Fruit fly (Drosophila melanogaster): ENCODE data around the gene CG7322.

CG7322 gene

DNA sequence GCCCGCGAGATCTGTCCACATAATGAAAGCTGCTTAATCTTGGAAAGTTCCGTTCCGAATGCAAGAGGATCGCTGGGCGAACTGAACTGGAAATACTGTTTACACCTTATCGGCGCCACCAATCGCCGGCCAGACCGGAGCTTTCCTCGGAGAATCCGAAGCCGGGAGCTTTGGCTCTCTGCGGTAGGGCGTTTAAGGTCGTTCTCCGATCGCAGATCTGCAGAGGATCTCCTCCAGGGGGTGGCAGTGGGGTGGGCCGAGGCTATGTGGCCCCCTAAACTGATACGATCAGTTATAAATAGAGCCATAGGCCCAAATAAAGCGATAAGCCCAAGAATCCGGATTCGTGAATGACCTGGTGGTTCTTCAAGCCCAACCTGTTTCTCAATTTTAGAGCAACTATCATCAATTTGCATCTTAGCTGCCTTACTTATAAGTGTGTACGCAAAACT lies at the start of gene CG7322:
TSS of gene CG7322 (minus strand) at position 402 of the 452 bp plus-strand sequence.
- TF ChIP-seq EcR (GFP tag; optimal IDR thresholded peaks at IDR 0.05) (peak; percentile 81), Ets98B (GFP tag; IDR thresholded peaks at IDR 0.05) (no peak)

DNA sequence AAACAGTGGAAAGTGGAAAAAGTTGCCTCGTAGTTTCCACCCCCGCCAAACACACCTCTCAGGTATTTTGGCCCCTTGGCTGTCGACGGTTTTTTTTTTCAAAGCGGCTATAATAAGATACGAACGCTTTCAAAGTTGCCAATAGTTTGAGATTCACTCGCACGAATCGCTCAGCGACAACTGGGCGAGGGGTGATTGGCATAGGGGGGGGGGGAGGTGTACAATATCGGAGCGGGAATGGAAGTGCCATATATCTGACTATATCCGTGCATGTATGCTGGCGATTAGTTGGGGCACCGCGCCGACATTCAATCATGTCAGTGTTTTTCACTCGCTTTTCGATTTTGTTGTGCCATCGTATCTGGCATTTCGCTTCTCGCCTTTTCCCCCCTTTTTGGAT lies 47.6 kb upstream of the CG7322 start:
- TF ChIP-seq CG12605 (GFP tag; IDR thresholded peaks at IDR 0.05) (no peak), gl (tag; optimal IDR thresholded peaks at IDR 0.05) (no peak), CG9948 (tag; optimal IDR thresholded peaks at IDR 0.05) (no peak), CG14655 (GFP tag; optimal IDR thresholded peaks at IDR 0.05) (no peak), Ets98B (GFP tag; IDR thresholded peaks at IDR 0.05) (no peak), Pif1B (GFP tag; optimal IDR thresholded peaks at IDR 0.05) (no peak), CG17806 (tag; optimal IDR thresholded peaks at IDR 0.05) (no peak), D1 (tag; optimal IDR thresholded peaks at IDR 0.05) (no peak)

DNA sequence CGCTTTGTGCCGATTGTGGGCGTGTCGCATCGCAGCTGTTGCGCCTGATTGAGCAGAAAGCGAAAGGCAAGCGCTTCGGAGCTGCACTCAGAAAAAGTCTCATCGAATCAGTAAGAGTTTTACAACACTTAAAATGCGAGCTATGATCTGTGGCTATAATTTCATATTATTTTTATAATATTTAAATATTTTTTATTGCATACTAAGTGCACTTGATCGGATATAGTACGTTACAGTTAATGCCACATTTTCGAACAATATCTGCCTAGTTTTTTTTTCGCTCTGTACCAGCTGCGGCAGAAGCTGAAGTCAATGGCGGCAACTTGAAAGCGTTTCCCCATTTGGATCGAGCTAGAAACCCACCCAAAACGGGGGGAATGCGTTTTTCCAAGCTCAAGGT lies 45.2 kb upstream of the CG7322 start:
- TF ChIP-seq CG8301 (tag; optimal IDR thresholded peaks at IDR 0.05) (no peak), fd96Ca (GFP tag; IDR thresholded peaks at IDR 0.05) (peak; percentile 11; the same call in 1 of the 3 replicates)

DNA sequence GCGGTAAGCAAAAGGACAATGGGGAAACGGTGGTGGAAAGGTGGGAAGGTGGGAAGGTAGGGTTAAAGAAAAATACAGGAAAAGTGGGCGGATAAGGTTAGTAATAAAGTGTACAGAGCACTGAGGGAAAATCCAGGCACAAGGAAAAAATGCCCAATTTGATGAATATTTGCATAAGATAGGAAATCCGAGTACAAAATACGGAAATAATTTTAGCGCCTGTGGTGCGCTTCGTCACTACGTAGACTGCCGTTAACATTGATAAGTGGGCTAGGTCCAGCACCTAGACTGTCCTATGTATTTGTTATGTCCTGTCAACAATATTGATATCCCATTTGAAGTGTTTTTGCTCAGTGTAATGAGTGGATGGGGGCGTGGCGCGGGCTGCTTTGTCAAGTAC lies 43.4 kb upstream of the CG7322 start:
- TF ChIP-seq Snoo (tag; optimal IDR thresholded peaks at IDR 0.05) = no peak

DNA sequence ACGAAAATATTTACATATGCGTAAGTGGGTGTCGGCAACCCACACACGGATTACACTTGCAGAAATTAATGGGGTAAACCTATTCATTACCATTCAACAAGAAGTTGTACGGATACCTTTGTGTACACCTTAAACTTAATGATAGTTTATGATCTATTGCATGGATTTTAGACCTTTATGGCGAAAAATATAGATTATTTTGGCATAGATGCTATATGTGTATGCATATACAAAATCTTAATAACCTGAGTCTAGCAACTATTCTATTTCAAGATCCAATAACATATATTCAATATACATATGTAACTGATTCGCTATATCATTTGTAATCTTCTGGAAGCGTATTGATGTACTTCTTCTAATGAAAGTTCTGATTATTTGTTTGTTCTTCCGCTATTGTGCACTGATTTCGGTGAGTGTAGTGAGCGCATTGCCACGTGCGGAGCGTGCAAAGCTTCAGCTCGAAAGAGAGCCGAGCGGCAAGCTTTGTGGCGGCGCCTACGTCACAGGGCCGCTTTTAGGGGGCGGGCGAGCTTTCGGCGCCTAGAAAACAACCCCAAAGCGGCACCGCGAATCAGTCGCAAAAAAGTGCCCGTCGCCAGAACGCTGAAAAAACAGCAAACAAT lies 42.4 kb upstream of the CG7322 start, which contains the start of gene CG7378:
TSS of gene CG7378 (plus strand) at position 576 of the 626 bp plus-strand sequence.
- TF ChIP-seq Pif1B (GFP tag; optimal IDR thresholded peaks at IDR 0.05) (no peak), CG10348 (GFP tag; IDR thresholded peaks at IDR 0.05) (no peak), rn (GFP tag; IDR thresholded peaks at IDR 0.05) (no peak), CG13204 (GFP tag; optimal IDR thresholded peaks at IDR 0.05) (no peak), EcR (GFP tag; optimal IDR thresholded peaks at IDR 0.05) (no peak), Snoo (tag; optimal IDR thresholded peaks at IDR 0.05) (no peak), CG34367 (tag; optimal IDR thresholded peaks at IDR 0.05) (no peak), CG8301 (tag; optimal IDR thresholded peaks at IDR 0.05) (no peak), CG15710 (tag; optimal IDR thresholded peaks at IDR 0.05) (no peak)

DNA sequence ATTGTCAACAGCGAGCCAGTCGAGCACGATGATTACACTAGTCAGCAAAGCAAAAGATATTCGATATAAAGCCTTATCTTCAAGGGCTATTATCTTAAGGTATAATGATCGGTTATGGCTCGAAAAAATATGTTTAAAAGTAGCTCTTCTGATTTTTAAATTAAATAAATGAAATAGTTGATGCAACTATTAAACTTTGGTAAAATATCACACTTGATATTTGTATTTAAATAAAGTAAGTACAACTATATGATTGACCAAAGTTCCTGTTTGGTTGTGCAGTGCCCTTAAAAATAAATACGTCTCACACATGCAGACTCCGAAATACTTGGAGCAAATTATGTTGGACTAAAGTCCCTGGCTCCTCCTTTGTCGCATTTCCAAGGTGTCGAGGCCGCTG lies 40.3 kb upstream of the CG7322 start:
- no peak for TF ChIP-seq CG32121 (GFP tag; IDR thresholded peaks at IDR 0.05)
- peak; percentile 0 for TF ChIP-seq CG17806 (tag; optimal IDR thresholded peaks at IDR 0.05)
- peak; percentile 31 for TF ChIP-seq CG8301 (tag; optimal IDR thresholded peaks at IDR 0.05)
- no peak for TF ChIP-seq Snoo (tag; optimal IDR thresholded peaks at IDR 0.05)
- TF ChIP-seq CG10348 (GFP tag; IDR thresholded peaks at IDR 0.05) = no peak
- no peak for TF ChIP-seq gl (tag; optimal IDR thresholded peaks at IDR 0.05)
- no peak for TF ChIP-seq Pif1A (GFP tag; optimal IDR thresholded peaks at IDR 0.05)
- TF ChIP-seq CG34367 (tag; optimal IDR thresholded peaks at IDR 0.05) = no peak
- TF ChIP-seq CG14655 (GFP tag; optimal IDR thresholded peaks at IDR 0.05) = peak; percentile 26
- peak; percentile 19 for TF ChIP-seq CG9948 (tag; optimal IDR thresholded peaks at IDR 0.05)
- no peak for TF ChIP-seq Pif1B (GFP tag; optimal IDR thresholded peaks at IDR 0.05)
- TF ChIP-seq CG4496 (GFP tag; IDR thresholded peaks at IDR 0.05) = no peak
- no peak for TF ChIP-seq D1 (tag; optimal IDR thresholded peaks at IDR 0.05)
- TF ChIP-seq EcR (GFP tag; optimal IDR thresholded peaks at IDR 0.05) = no peak
- peak; percentile 39 for TF ChIP-seq CG8159 (tag; optimal IDR thresholded peaks at IDR 0.05)
- no peak for TF ChIP-seq Ets98B (GFP tag; IDR thresholded peaks at IDR 0.05)
- no peak for TF ChIP-seq rn (GFP tag; IDR thresholded peaks at IDR 0.05)
- TF ChIP-seq fd96Ca (GFP tag; IDR thresholded peaks at IDR 0.05) = no peak
- no peak for TF ChIP-seq CG13204 (GFP tag; optimal IDR thresholded peaks at IDR 0.05)
- peak; percentile 24 for TF ChIP-seq CG15710 (tag; optimal IDR thresholded peaks at IDR 0.05)
- TF ChIP-seq CG12605 (GFP tag; IDR thresholded peaks at IDR 0.05) = no peak

DNA sequence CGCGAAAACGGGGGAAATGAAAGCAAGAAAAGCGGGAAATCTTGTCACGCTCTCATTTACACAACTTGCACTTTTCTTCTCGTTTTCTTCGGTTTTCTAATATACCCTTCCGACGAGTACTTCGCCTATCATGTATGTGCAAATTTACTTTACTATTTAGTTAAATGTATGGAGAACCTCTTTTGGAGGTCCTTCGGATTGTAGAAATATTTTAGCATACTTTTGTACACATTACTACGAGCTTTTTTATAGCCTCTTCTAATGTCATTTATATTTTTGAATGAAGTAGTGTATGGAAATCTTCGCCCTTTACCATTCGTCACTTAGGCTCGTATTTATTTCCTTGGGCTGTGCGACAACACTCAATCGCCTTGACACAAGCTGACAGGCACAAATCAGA lies 39.7 kb upstream of the CG7322 start:
- TF ChIP-seq CG4496 (GFP tag; IDR thresholded peaks at IDR 0.05) (no peak), fd96Ca (GFP tag; IDR thresholded peaks at IDR 0.05) (no peak)

DNA sequence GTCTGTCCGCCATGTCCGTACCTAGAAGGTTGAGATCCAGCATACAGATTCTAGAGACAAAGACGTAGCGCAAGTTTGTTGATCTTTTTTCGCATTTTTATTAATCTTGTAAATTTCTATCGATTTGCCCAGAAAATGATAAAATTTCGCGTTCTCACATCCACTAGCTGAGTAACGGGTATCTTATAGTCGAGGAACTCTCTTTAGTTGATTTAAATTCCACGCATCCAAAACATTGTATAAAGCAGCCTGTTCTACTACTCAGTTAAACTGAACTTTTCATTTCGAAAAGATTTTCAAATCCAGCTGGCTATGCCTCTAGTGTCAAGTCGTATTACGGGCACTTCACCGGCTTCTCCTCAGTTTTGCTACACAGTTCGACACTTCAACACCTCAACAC lies 36.6 kb upstream of the CG7322 start, which contains the start of gene SdhBL:
TSS of gene SdhBL (plus strand) at position 301 of the 400 bp plus-strand sequence.
- TF ChIP-seq D1 (tag; optimal IDR thresholded peaks at IDR 0.05) (no peak), CG4496 (GFP tag; IDR thresholded peaks at IDR 0.05) (no peak), Pif1B (GFP tag; optimal IDR thresholded peaks at IDR 0.05) (no peak)

Data from whole organism, pupa.